Worm (Caenorhabditis elegans) whole organism, L3 larva: ENCODE measurements around the gene T02H6.10.

Experiments
- ZK546.5 ChIP-seq: sonication (generic microtip); optimal IDR thresholded peaks from 2 replicates; lab custom pipeline; 2017; ENCODE audit warnings: missing biosample characterization, missing genetic modification characterization
- aly-2 ChIP-seq: fragments of 150-350 bp; optimal IDR thresholded peaks from 2 replicates; lab custom pipeline; 2014; ENCODE audit warnings: missing biosample characterization, missing genetic modification characterization
- ama-1 ChIP-seq: fragments of 150-350 bp; optimal IDR thresholded peaks from 2 replicates; lab custom pipeline; 2018
- ceh-16 ChIP-seq: sonication (generic microtip); optimal IDR thresholded peaks from 2 replicates; lab custom pipeline; 2017; ENCODE audit warnings: missing biosample characterization, missing genetic modification characterization
- ceh-28 ChIP-seq: fragments of 150-350 bp; optimal IDR thresholded peaks from 2 replicates; lab custom pipeline; 2014; ENCODE audit warnings: missing biosample characterization, missing genetic modification reagents, missing genetic modification characterization
- ceh-82 ChIP-seq: fragments of 150-350 bp; optimal IDR thresholded peaks from 2 replicates; lab custom pipeline; 2014; ENCODE audit warnings: missing biosample characterization, missing genetic modification characterization
- ceh-9 ChIP-seq: sonication (generic microtip); optimal IDR thresholded peaks from 2 replicates; lab custom pipeline; 2018; ENCODE audit warnings: missing biosample characterization, missing genetic modification characterization
- daf-12 ChIP-seq: fragments of 150-350 bp; optimal IDR thresholded peaks from 2 replicates; lab custom pipeline; 2014; ENCODE audit warnings: missing biosample characterization, missing genetic modification reagents, missing genetic modification characterization
- egl-27 ChIP-seq: sonication (generic microtip); optimal IDR thresholded peaks from 4 replicates; lab custom pipeline; 2017; ENCODE audit warnings: missing biosample characterization, missing genetic modification reagents, missing genetic modification characterization
- egl-5 ChIP-seq: fragments of 150-350 bp; optimal IDR thresholded peaks from 2 replicates; lab custom pipeline; 2017; ENCODE audit warnings: missing biosample characterization, missing genetic modification reagents, missing genetic modification characterization, inconsistent platforms
- elt-1 ChIP-seq: fragments of 150-350 bp; optimal IDR thresholded peaks from 2 replicates; lab custom pipeline; 2014; ENCODE audit warnings: missing biosample characterization, missing genetic modification characterization
- eor-1 ChIP-seq, 2 experiments: fragments of 150-350 bp; optimal IDR thresholded peaks; 2 replicates each; lab custom pipeline; 2014 to 2018; ENCODE audit warnings: missing biosample characterization in 2 of 2, missing genetic modification characterization in 2 of 2
- fkh-10 ChIP-seq: sonication (generic microtip); optimal IDR thresholded peaks from 2 replicates; lab custom pipeline; 2017; ENCODE audit warnings: missing biosample characterization, missing genetic modification reagents, missing genetic modification characterization
- fkh-2 ChIP-seq: fragments of 150-350 bp; optimal IDR thresholded peaks from 2 replicates; lab custom pipeline; 2014; ENCODE audit warnings: missing biosample characterization, missing genetic modification reagents, missing genetic modification characterization
- hmg-11 ChIP-seq: sonication (generic microtip); optimal IDR thresholded peaks from 2 replicates; lab custom pipeline; 2016; ENCODE audit warnings: missing genetic modification characterization, missing compliant biosample characterization
- lin-15B ChIP-seq: fragments of 150-350 bp; optimal IDR thresholded peaks from 2 replicates; lab custom pipeline; 2014; ENCODE audit warnings: missing biosample characterization, missing genetic modification characterization
- lin-39 ChIP-seq: fragments of 150-350 bp; optimal IDR thresholded peaks from 2 replicates; lab custom pipeline; 2018; ENCODE audit warnings: missing biosample characterization, missing genetic modification reagents, missing genetic modification characterization
- lsy-12 ChIP-seq: sonication (generic microtip); optimal IDR thresholded peaks from 2 replicates; lab custom pipeline; 2016; ENCODE audit warnings: mild to moderate bottlenecking, missing genetic modification characterization, missing compliant biosample characterization
- mml-1 ChIP-seq: fragments of 150-350 bp; sonication (generic microtip); optimal IDR thresholded peaks from 3 replicates; lab custom pipeline; 2014; ENCODE audit warnings: missing biosample characterization, missing genetic modification characterization
- nhr-11 ChIP-seq: fragments of 150-350 bp; optimal IDR thresholded peaks from 2 replicates; lab custom pipeline; 2014; ENCODE audit warnings: missing biosample characterization, missing genetic modification characterization
- nhr-12 ChIP-seq: fragments of 150-350 bp; optimal IDR thresholded peaks from 2 replicates; lab custom pipeline; 2014; ENCODE audit warnings: missing biosample characterization, missing genetic modification characterization
- nhr-237 ChIP-seq: fragments of 150-350 bp; optimal IDR thresholded peaks from 2 replicates; lab custom pipeline; 2014; ENCODE audit warnings: missing biosample characterization, missing genetic modification characterization
- nhr-25 ChIP-seq: sonication (generic microtip); optimal IDR thresholded peaks from 2 replicates; lab custom pipeline; 2017; ENCODE audit warnings: missing biosample characterization, missing genetic modification characterization
- nhr-28 ChIP-seq: fragments of 150-350 bp; optimal IDR thresholded peaks from 2 replicates; lab custom pipeline; 2014; ENCODE audit warnings: missing biosample characterization, missing genetic modification characterization
- nhr-43 ChIP-seq: sonication (generic microtip); optimal IDR thresholded peaks from 2 replicates; lab custom pipeline; 2016; ENCODE audit warnings: mild to moderate bottlenecking, missing genetic modification characterization, missing compliant biosample characterization; ENCODE audit not compliant: poor library complexity, severe bottlenecking
- nhr-67 ChIP-seq: fragments of 150-350 bp; optimal IDR thresholded peaks from 2 replicates; lab custom pipeline; 2014; ENCODE audit warnings: missing biosample characterization, missing genetic modification characterization
- nhr-77 ChIP-seq: fragments of 150-350 bp; optimal IDR thresholded peaks from 2 replicates; lab custom pipeline; 2014; ENCODE audit warnings: missing biosample characterization, missing genetic modification characterization
- pha-4 ChIP-seq: fragments of 150-350 bp; optimal IDR thresholded peaks from 2 replicates; lab custom pipeline; 2014; ENCODE audit warnings: missing biosample characterization, missing genetic modification reagents, missing genetic modification characterization
- pqm-1 ChIP-seq: fragments of 150-350 bp; optimal IDR thresholded peaks from 2 replicates; lab custom pipeline; 2017; ENCODE audit warnings: missing biosample characterization, missing genetic modification characterization, inconsistent platforms
- sea-2 ChIP-seq: fragments of 150-350 bp; sonication (generic microtip); optimal IDR thresholded peaks from 4 replicates; lab custom pipeline; 2014; ENCODE audit warnings: missing biosample characterization, missing genetic modification reagents, missing genetic modification characterization
- skn-1 ChIP-seq: fragments of 150-350 bp; optimal IDR thresholded peaks from 2 replicates; lab custom pipeline; 2014; ENCODE audit warnings: missing biosample characterization, missing genetic modification characterization
- snpc-4 ChIP-seq: fragments of 150-350 bp; optimal IDR thresholded peaks from 2 replicates; lab custom pipeline; 2014; ENCODE audit warnings: missing biosample characterization, missing genetic modification characterization
- zag-1 ChIP-seq: fragments of 150-350 bp; optimal IDR thresholded peaks from 2 replicates; lab custom pipeline; 2014; ENCODE audit warnings: missing biosample characterization, missing genetic modification characterization
- ztf-11 ChIP-seq: fragments of 150-350 bp; optimal IDR thresholded peaks from 2 replicates; lab custom pipeline; 2014; ENCODE audit warnings: missing biosample characterization, missing genetic modification characterization
- ztf-4 ChIP-seq: fragments of 150-350 bp; optimal IDR thresholded peaks from 2 replicates; lab custom pipeline; 2014; ENCODE audit warnings: missing biosample characterization, missing genetic modification characterization

T02H6.10 gene

ce11 chrII:667864-668263 lies 12.6 kb downstream of the T02H6.10 start:
- TF ChIP-seq mml-1 (tag; lab: Kevin White, UChicago) = no peak
- no peak for TF ChIP-seq ztf-4 (tag; lab: Kevin White, UChicago)
- no peak for TF ChIP-seq pha-4 (tag; lab: Kevin White, UChicago)
- no peak for TF ChIP-seq ztf-11 (tag; lab: Kevin White, UChicago)
- no peak for TF ChIP-seq aly-2 (tag; lab: Kevin White, UChicago)
- TF ChIP-seq ceh-28 (tag; lab: Kevin White, UChicago) = no peak
- no peak for TF ChIP-seq nhr-11 (tag; lab: Kevin White, UChicago)
- no peak for TF ChIP-seq sea-2 (GFP tag; lab: Kevin White, UChicago)
- no peak for TF ChIP-seq nhr-25
- TF ChIP-seq ceh-82 (tag; lab: Kevin White, UChicago) = no peak
- TF ChIP-seq nhr-28 = no peak
- TF ChIP-seq nhr-43 (tag; lab: Kevin White, UChicago) = no peak
- no peak for TF ChIP-seq eor-1 (tag; optimal IDR thresholded peaks at IDR 0.05; lab: Kevin White, UChicago)
- TF ChIP-seq ama-1 (lab: Kevin White, UChicago) = no peak
- TF ChIP-seq egl-5 (tag; lab: Kevin White, UChicago) = no peak
- no peak for TF ChIP-seq lsy-12 (tag; lab: Kevin White, UChicago)
- TF ChIP-seq nhr-12 (tag; lab: Kevin White, UChicago) = no peak
- no peak for TF ChIP-seq snpc-4

ce11 chrII:661696-662095 lies 18.8 kb downstream of the T02H6.10 start, which contains the start of gene sri-45:
sri-45 (minus strand) TSS chrII:661796.
- TF ChIP-seq ztf-4 (tag; lab: Kevin White, UChicago) (no peak), nhr-77 (tag; lab: Kevin White, UChicago) (no peak), snpc-4 (no peak), pha-4 (tag; lab: Kevin White, UChicago) (no peak), egl-27 (tag; lab: Kevin White, UChicago) (no peak), skn-1 (tag; lab: Kevin White, UChicago) (no peak), pqm-1 (no peak), ceh-9 (tag; lab: Kevin White, UChicago) (no peak)

ce11 chrII:658369-658768 lies 22.1 kb downstream of the T02H6.10 start, which contains the start of gene sdz-24:
sdz-24 (plus strand) TSS chrII:658669.
- no peak for TF ChIP-seq daf-12 (tag; lab: Kevin White, UChicago)
- no peak for TF ChIP-seq elt-1
- TF ChIP-seq lin-39 (tag; lab: Kevin White, UChicago) = no peak
- TF ChIP-seq lin-15B (tag; lab: Kevin White, UChicago) = no peak
- TF ChIP-seq fkh-2 (tag; lab: Kevin White, UChicago) = no peak
- TF ChIP-seq fkh-10 = no peak

ce11 chrII:651324-651723 lies 29.2 kb downstream of the T02H6.10 start:
- no peak for TF ChIP-seq nhr-25
- no peak for TF ChIP-seq daf-12 (tag; lab: Kevin White, UChicago)
- TF ChIP-seq aly-2 (tag; lab: Kevin White, UChicago) = no peak
- TF ChIP-seq skn-1 (tag; lab: Kevin White, UChicago) = no peak
- TF ChIP-seq mml-1 (tag; lab: Kevin White, UChicago) = no peak
- TF ChIP-seq nhr-67 (tag; lab: Kevin White, UChicago) = no peak
- no peak for TF ChIP-seq nhr-28
- TF ChIP-seq ceh-16 (tag; lab: Kevin White, UChicago) = no peak
- no peak for TF ChIP-seq fkh-2 (tag; lab: Kevin White, UChicago)
- TF ChIP-seq zag-1 (tag; lab: Kevin White, UChicago) = no peak
- no peak for TF ChIP-seq pqm-1
- TF ChIP-seq hmg-11 (tag; lab: Kevin White, UChicago) = no peak
- TF ChIP-seq lin-15B (tag; lab: Kevin White, UChicago) = no peak
- TF ChIP-seq ztf-11 (tag; lab: Kevin White, UChicago) = no peak
- no peak for TF ChIP-seq egl-5 (tag; lab: Kevin White, UChicago)
- TF ChIP-seq lsy-12 (tag; lab: Kevin White, UChicago) = no peak
- no peak for TF ChIP-seq ZK546.5 (tag; lab: Kevin White, UChicago)
- TF ChIP-seq egl-27 (tag; lab: Kevin White, UChicago) = no peak
- TF ChIP-seq nhr-237 (tag; lab: Kevin White, UChicago) = no peak
- no peak for TF ChIP-seq nhr-43 (tag; lab: Kevin White, UChicago)
